Worm (Caenorhabditis elegans): ENCODE measurements around the gene R11H6.2.

R11H6.2 gene

DNA sequence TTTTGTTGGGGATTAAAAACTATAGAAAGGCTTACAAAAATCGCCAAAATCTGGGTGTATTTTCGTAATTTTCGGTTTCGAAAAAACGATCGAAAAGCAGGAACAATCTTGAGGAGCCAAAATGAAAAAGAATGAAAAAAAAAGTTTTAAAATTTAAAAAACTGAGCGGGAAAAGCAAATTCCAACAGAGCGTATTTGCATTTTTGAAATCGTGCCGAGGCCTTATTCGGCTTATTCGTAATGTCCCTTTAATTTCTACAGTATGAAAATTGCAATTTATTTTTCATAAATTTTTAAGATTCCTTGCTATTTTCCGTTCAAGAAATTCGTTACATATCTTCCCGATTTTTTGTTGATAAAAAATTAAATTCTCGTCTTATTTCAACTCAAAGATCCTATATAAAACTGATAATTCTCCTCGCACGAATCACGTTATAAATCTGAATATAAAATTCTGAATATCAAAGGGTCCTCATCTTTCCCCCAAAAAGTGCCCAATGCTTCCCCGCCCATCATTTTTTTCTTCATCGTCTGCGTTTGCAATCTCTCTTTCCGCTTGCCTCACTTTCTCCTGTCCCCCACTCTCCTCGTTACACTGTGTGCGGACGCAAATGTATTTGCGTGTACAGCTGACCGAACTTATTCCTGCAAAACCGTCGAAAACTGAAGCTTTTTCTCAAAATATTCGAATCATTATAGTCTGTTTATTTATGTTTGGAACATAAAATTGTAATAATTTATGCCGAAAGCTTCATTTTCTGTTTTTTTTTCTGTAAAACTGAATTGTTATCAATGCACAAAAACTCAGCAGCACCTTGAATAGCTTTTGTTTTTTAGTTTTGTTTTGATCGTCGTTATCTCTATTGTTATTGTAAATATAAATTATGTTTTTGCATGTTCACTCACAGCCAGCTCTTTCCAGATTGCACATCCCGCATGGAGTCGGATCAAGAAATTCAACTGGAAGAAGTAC, 48.3 kb downstream of the R11H6.2 start, which contains the start of the genes rfc-1 and pmp-3:
Gene rfc-1 (minus strand): TSS at position 163 of the 973 bp plus-strand sequence.
Gene pmp-3 (plus strand): TSS at position 923 of the 973 bp plus-strand sequence.
- TF ChIP-seq ZK546.5 (tag; optimal IDR thresholded peaks at IDR 0.05) (no peak), mdl-1 (tag; optimal IDR thresholded peaks at IDR 0.05) (no peak), F13H6.1 (tag; optimal IDR thresholded peaks at IDR 0.05) (peak; percentile 10), ceh-16 (tag; optimal IDR thresholded peaks at IDR 0.05) (no peak), nhr-129 (tag; optimal IDR thresholded peaks at IDR 0.05) (peak; percentile 16), peb-1 (tag; optimal IDR thresholded peaks at IDR 0.05) (no peak), nhr-12 (tag; optimal IDR thresholded peaks at IDR 0.05) (no peak), gmeb-1 (tag; optimal IDR thresholded peaks at IDR 0.05) (peak; percentile 84), alr-1 (tag; optimal IDR thresholded peaks at IDR 0.05) (no peak), zag-1 (tag; optimal IDR thresholded peaks at IDR 0.05) (no peak), blmp-1 (tag; optimal IDR thresholded peaks at IDR 0.05; ENCODE audit: insufficient read depth) (peak; percentile 52), aly-2 (tag; optimal IDR thresholded peaks at IDR 0.05) (no peak), skn-1 (tag; optimal IDR thresholded peaks at IDR 0.05) (peak; percentile 2), unc-39 (tag; optimal IDR thresholded peaks at IDR 0.05) (no peak), ztf-11 (tag; optimal IDR thresholded peaks at IDR 0.05) (no peak), R02D3.7 (tag; optimal IDR thresholded peaks at IDR 0.05) (no peak), nhr-23 (tag; optimal IDR thresholded peaks at IDR 0.05) (no peak), fos-1 (tag; optimal IDR thresholded peaks at IDR 0.05) (peak; percentile 21), nhr-11 (tag; optimal IDR thresholded peaks at IDR 0.05) (no peak), nhr-6 (tag; optimal IDR thresholded peaks at IDR 0.05) (no peak), sma-3 (GFP tag; optimal IDR thresholded peaks at IDR 0.05) (no peak), nhr-25 (tag; optimal IDR thresholded peaks at IDR 0.05) (peak; percentile 13), lin-39 (tag; optimal IDR thresholded peaks at IDR 0.05) (no peak), lin-13 (GFP tag; optimal IDR thresholded peaks at IDR 0.05) (no peak), crh-2 (tag; optimal IDR thresholded peaks at IDR 0.05) (no peak), nhr-10 (tag; optimal IDR thresholded peaks at IDR 0.05) (no peak), C34F6.9 (tag; optimal IDR thresholded peaks at IDR 0.05) (peak; percentile 39), nhr-237 (tag; optimal IDR thresholded peaks at IDR 0.05) (no peak), unc-55 (GFP tag; optimal IDR thresholded peaks at IDR 0.05) (peak; percentile 51), lsy-2 (tag; optimal IDR thresholded peaks at IDR 0.05) (no peak)

ce11 chrV:14648825-14649224, 51.0 kb downstream of the R11H6.2 start:
- TF ChIP-seq nhr-21 (tag; optimal IDR thresholded peaks at IDR 0.05) = no peak
- TF ChIP-seq F13H6.1 (tag; optimal IDR thresholded peaks at IDR 0.05) = no peak
